Worm (Caenorhabditis elegans) whole organism, young adult: ENCODE measurements around the gene ent-7.

ENCODE experiments used
- B0261.1 ChIP-seq: sonication (generic microtip); optimal IDR thresholded peaks from 2 replicates; lab custom pipeline; 2016; ENCODE audit warnings: mild to moderate bottlenecking, missing genetic modification characterization, moderate library complexity, missing compliant biosample characterization
- D2030.7 ChIP-seq: fragments of 200-800 bp; sonication (Bioruptor generic); IDR thresholded peaks from 2 replicates; pipeline ENCODE4 v1.3.6; 2022; ENCODE audit warnings: missing genetic modification reagents, missing genetic modification characterization, missing compliant biosample characterization
- F33H1.4 ChIP-seq: fragments of 200-800 bp; sonication (Bioruptor generic); IDR thresholded peaks from 2 replicates; pipeline ENCODE4 v1.3.6; 2022; ENCODE audit warnings: missing genetic modification reagents, missing genetic modification characterization, missing compliant biosample characterization
- F37B4.10 ChIP-seq: fragments of 200-800 bp; sonication (Bioruptor generic); IDR thresholded peaks from 2 replicates; pipeline ENCODE4 v1.3.6; 2022; ENCODE audit warnings: missing genetic modification characterization, missing compliant biosample characterization
- F39B2.1 ChIP-seq: fragments of 200-800 bp; sonication (Bioruptor generic); IDR thresholded peaks from 2 replicates; pipeline ENCODE4 v1.3.6; 2022; ENCODE audit warnings: missing genetic modification reagents, missing genetic modification characterization, missing compliant biosample characterization
- F49E8.2 ChIP-seq: sonication (generic microtip); optimal IDR thresholded peaks from 3 replicates; lab custom pipeline; 2017; ENCODE audit warnings: missing genetic modification characterization, mild to moderate bottlenecking, missing compliant biosample characterization, antibody characterized with exemption, moderate library complexity; ENCODE audit not compliant: insufficient read depth
- F55B11.4 ChIP-seq: sonication (generic microtip); optimal IDR thresholded peaks from 2 replicates; lab custom pipeline; 2016; ENCODE audit warnings: missing compliant biosample characterization, missing genetic modification characterization, borderline replicate concordance; ENCODE audit not compliant: insufficient read depth
- F57A8.1 ChIP-seq: fragments of 200-800 bp; sonication (Bioruptor generic); optimal IDR thresholded peaks from 2 replicates; lab custom pipeline; 2018; ENCODE audit warnings: mild to moderate bottlenecking, missing genetic modification characterization, moderate library complexity, missing compliant biosample characterization
- T07F8.4 ChIP-seq: sonication (generic microtip); optimal IDR thresholded peaks from 2 replicates; lab custom pipeline; 2016; ENCODE audit warnings: mild to moderate bottlenecking, missing genetic modification characterization, moderate library complexity, missing compliant biosample characterization
- Y67H2A.10 ChIP-seq: fragments of 200-800 bp; sonication (Bioruptor generic); conservative IDR thresholded peaks from 2 replicates; pipeline ENCODE4 v1.3.6; 2022; ENCODE audit warnings: missing genetic modification reagents, missing genetic modification characterization, missing compliant biosample characterization
- aptf-2 ChIP-seq: fragments of 200-800 bp; sonication (Bioruptor generic); conservative IDR thresholded peaks from 2 replicates; pipeline ENCODE4 v1.3.6; 2022; ENCODE audit warnings: missing genetic modification reagents, missing genetic modification characterization, missing compliant biosample characterization
- aptf-3 ChIP-seq: fragments of 200-800 bp; sonication (Bioruptor generic); IDR thresholded peaks from 2 replicates; pipeline ENCODE4 v1.3.6; 2022; ENCODE audit warnings: missing genetic modification characterization, missing compliant biosample characterization
- athp-1 ChIP-seq: sonication (generic microtip); optimal IDR thresholded peaks from 2 replicates; lab custom pipeline; 2017; ENCODE audit warnings: mild to moderate bottlenecking, missing genetic modification characterization, missing compliant biosample characterization
- ccch-3 ChIP-seq: fragments of 200-800 bp; sonication (Bioruptor generic); optimal IDR thresholded peaks from 2 replicates; lab custom pipeline; 2018; ENCODE audit warnings: mild to moderate bottlenecking, missing genetic modification characterization, missing compliant biosample characterization
- cebp-1 ChIP-seq, 2 experiments: fragments of 200-800 bp in 1 of 2; sonication (Bioruptor generic) in 1 of 2; sonication (generic microtip) in 1 of 2; IDR thresholded peaks in 1 of 2; optimal IDR thresholded peaks in 1 of 2; 2 replicates each; pipeline versions ENCODE4 v1.3.6 to Lab custom; 2017 to 2022; ENCODE audit warnings: missing compliant biosample characterization in 2 of 2, missing genetic modification characterization in 2 of 2, mild to moderate bottlenecking in 1 of 2, missing genetic modification reagents in 1 of 2, moderate library complexity in 1 of 2
- ceh-100 ChIP-seq: fragments of 200-800 bp; sonication (Bioruptor generic); IDR thresholded peaks from 2 replicates; pipeline ENCODE4 v1.3.6; 2022; ENCODE audit warnings: missing genetic modification reagents, missing genetic modification characterization, missing compliant biosample characterization
- ceh-91 ChIP-seq: fragments of 200-800 bp; sonication (Bioruptor generic); IDR thresholded peaks from 2 replicates; pipeline ENCODE4 v1.3.6; 2022; ENCODE audit warnings: missing genetic modification reagents, missing genetic modification characterization, missing compliant biosample characterization
- chd-7 ChIP-seq: sonication (generic microtip); optimal IDR thresholded peaks from 2 replicates; lab custom pipeline; 2016; ENCODE audit warnings: mild to moderate bottlenecking, missing genetic modification characterization, moderate library complexity, missing compliant biosample characterization
- dox-1 ChIP-seq: fragments of 200-800 bp; sonication (Bioruptor generic); IDR thresholded peaks from 2 replicates; pipeline ENCODE4 v1.3.6; 2022; ENCODE audit warnings: missing genetic modification reagents, missing genetic modification characterization, missing compliant biosample characterization
- egl-18 ChIP-seq: fragments of 200-800 bp; sonication (Bioruptor generic); IDR thresholded peaks from 2 replicates; pipeline ENCODE4 v1.3.6; 2022; ENCODE audit warnings: missing genetic modification reagents, missing genetic modification characterization, missing compliant biosample characterization
- egl-44 ChIP-seq: fragments of 200-800 bp; sonication (Bioruptor generic); IDR thresholded peaks from 2 replicates; pipeline ENCODE4 v1.3.6; 2022; ENCODE audit warnings: missing genetic modification reagents, missing genetic modification characterization, missing compliant biosample characterization
- hlh-12 ChIP-seq: sonication (generic microtip); optimal IDR thresholded peaks from 2 replicates; lab custom pipeline; 2016; ENCODE audit warnings: missing genetic modification characterization, missing compliant biosample characterization
- lag-1 ChIP-seq: fragments of 200-800 bp; sonication (Bioruptor generic); IDR thresholded peaks from 2 replicates; pipeline ENCODE4 v1.3.6; 2022; ENCODE audit warnings: missing genetic modification reagents, missing genetic modification characterization, missing compliant biosample characterization
- lir-1 ChIP-seq: fragments of 200-800 bp; sonication (Bioruptor generic); conservative IDR thresholded peaks from 2 replicates; pipeline ENCODE4 v1.3.6; 2022; ENCODE audit warnings: missing genetic modification reagents, missing genetic modification characterization, missing compliant biosample characterization
- lsl-1 ChIP-seq: fragments of 200-800 bp; sonication (Bioruptor generic); optimal IDR thresholded peaks from 2 replicates; lab custom pipeline; 2018; ENCODE audit warnings: mild to moderate bottlenecking, missing genetic modification characterization, moderate library complexity, missing compliant biosample characterization
- nfyb-1 ChIP-seq: fragments of 200-800 bp; sonication (Bioruptor generic); IDR thresholded peaks from 2 replicates; pipeline ENCODE4 v1.3.6; 2022; ENCODE audit warnings: missing genetic modification reagents, missing genetic modification characterization, missing compliant biosample characterization
- nhr-27 ChIP-seq: fragments of 200-800 bp; sonication (Bioruptor generic); optimal IDR thresholded peaks from 2 replicates; lab custom pipeline; 2018; ENCODE audit warnings: mild to moderate bottlenecking, missing genetic modification characterization, moderate library complexity, missing compliant biosample characterization
- nhr-80 ChIP-seq: sonication (generic microtip); optimal IDR thresholded peaks from 2 replicates; lab custom pipeline; 2016; ENCODE audit warnings: missing genetic modification characterization, missing compliant biosample characterization
- pbrm-1 ChIP-seq: fragments of 200-800 bp; sonication (Bioruptor generic); IDR thresholded peaks from 2 replicates; pipeline ENCODE4 v1.3.6; 2022; ENCODE audit warnings: missing genetic modification reagents, missing genetic modification characterization, missing compliant biosample characterization
- rcor-1 ChIP-seq: fragments of 200-800 bp; sonication (Bioruptor generic); IDR thresholded peaks from 2 replicates; pipeline ENCODE4 v1.3.6; 2022; ENCODE audit warnings: missing genetic modification reagents, missing genetic modification characterization, missing compliant biosample characterization
- rpc-1 ChIP-seq, 2 experiments: fragments of 150-350 bp in 1 of 2; sonication (generic microtip) in 1 of 2; optimal IDR thresholded peaks; 2 replicates each; lab custom pipeline; 2014 to 2018; ENCODE audit warnings: missing biosample characterization in 1 of 2, missing genetic modification characterization in 1 of 2, missing genetic modification reagents in 1 of 2, missing genotype in 1 of 2
- sdz-38 ChIP-seq: sonication (generic microtip); optimal IDR thresholded peaks from 2 replicates; lab custom pipeline; 2016; ENCODE audit warnings: missing genotype, missing genetic modification characterization, missing compliant biosample characterization
- snpc-4 ChIP-seq, 5 experiments: fragments of 150-350 bp in 1 of 5; sonication (generic microtip) in 4 of 5; optimal IDR thresholded peaks; 2 replicates each; lab custom pipeline; 2014 to 2018; ENCODE audit warnings: missing genetic modification characterization in 5 of 5, missing biosample characterization in 3 of 5, antibody characterized with exemption in 2 of 5, mild to moderate bottlenecking in 2 of 5, missing compliant biosample characterization in 2 of 5, missing genotype in 2 of 5, moderate library complexity in 2 of 5, missing genetic modification reagents in 1 of 5
- sptf-2 ChIP-seq: fragments of 200-800 bp; sonication (Bioruptor generic); optimal IDR thresholded peaks from 2 replicates; lab custom pipeline; 2018; ENCODE audit warnings: mild to moderate bottlenecking, missing genetic modification characterization, missing compliant biosample characterization
- tbp1 ChIP-seq: fragments of 200-800 bp; sonication (Bioruptor generic); optimal IDR thresholded peaks from 2 replicates; lab custom pipeline; 2018; ENCODE audit warnings: mild to moderate bottlenecking, missing genetic modification characterization, missing compliant biosample characterization
- tlf-1 ChIP-seq: fragments of 200-800 bp; sonication (Bioruptor generic); optimal IDR thresholded peaks from 2 replicates; lab custom pipeline; 2018; ENCODE audit warnings: mild to moderate bottlenecking, missing genetic modification characterization, missing compliant biosample characterization
- unc-130 ChIP-seq: sonication (generic microtip); optimal IDR thresholded peaks from 2 replicates; lab custom pipeline; 2016; ENCODE audit warnings: missing genetic modification reagents, missing genetic modification characterization, missing compliant biosample characterization
- xnd-1 ChIP-seq: sonication (generic microtip); optimal IDR thresholded peaks from 2 replicates; lab custom pipeline; 2016; ENCODE audit warnings: missing genotype, missing genetic modification reagents, missing genetic modification characterization, missing compliant biosample characterization
- zfh-2 ChIP-seq: fragments of 200-800 bp; sonication (Bioruptor generic); conservative IDR thresholded peaks from 2 replicates; pipeline ENCODE4 v1.3.6; 2022; ENCODE audit warnings: missing genetic modification reagents, missing genetic modification characterization, missing compliant biosample characterization
- ztf-18 ChIP-seq: sonication (generic microtip); optimal IDR thresholded peaks from 2 replicates; lab custom pipeline; 2016; ENCODE audit warnings: missing genotype, mild to moderate bottlenecking, missing genetic modification characterization, missing compliant biosample characterization
- ztf-28 ChIP-seq: fragments of 200-800 bp; sonication (Bioruptor generic); IDR thresholded peaks from 2 replicates; pipeline ENCODE4 v1.3.6; 2022; ENCODE audit warnings: missing genetic modification reagents, missing genetic modification characterization, missing compliant biosample characterization
- ztf-3 ChIP-seq: fragments of 200-800 bp; sonication (Bioruptor generic); optimal IDR thresholded peaks from 2 replicates; lab custom pipeline; 2018; ENCODE audit warnings: mild to moderate bottlenecking, missing genetic modification characterization, missing compliant biosample characterization
- ztf-6 ChIP-seq: fragments of 200-800 bp; sonication (Bioruptor generic); IDR thresholded peaks from 2 replicates; pipeline ENCODE4 v1.3.6; 2022; ENCODE audit warnings: missing genetic modification reagents, missing genetic modification characterization, missing compliant biosample characterization

ent-7 gene

ce11 chrIV:10001748-10002147 lies 15.3 kb upstream of the ent-7 start, which contains the start of gene C47E12.3:
TSS of gene C47E12.3 (minus strand) at chrIV:10001848.
- TF ChIP-seq sdz-38 (tag; lab: Kevin White, UChicago) (no peak), nhr-80 (tag; lab: Kevin White, UChicago) (no peak), lir-1 (no peak), xnd-1 (tag; lab: Kevin White, UChicago) (no peak), ceh-100 (GFP tag; lab: Robert Waterston, UW) (no peak), zfh-2 (GFP tag; lab: Robert Waterston, UW) (no peak), F39B2.1 (GFP tag; lab: Robert Waterston, UW) (no peak), chd-7 (tag; lab: Kevin White, UChicago) (no peak), ztf-28 (GFP tag; lab: Robert Waterston, UW) (no peak), nhr-27 (tag; lab: Kevin White, UChicago) (no peak), T07F8.4 (tag; lab: Kevin White, UChicago) (no peak), tbp1 (GFP tag; lab: Kevin White, UChicago) (no peak), nfyb-1 (GFP tag; lab: Robert Waterston, UW) (no peak), B0261.1 (tag; lab: Kevin White, UChicago) (no peak), tlf-1 (GFP tag; lab: Kevin White, UChicago) (no peak), D2030.7 (GFP tag; lab: Robert Waterston, UW) (no peak), F55B11.4 (tag; lab: Kevin White, UChicago) (no peak), ztf-18 (tag; lab: Kevin White, UChicago) (no peak), rcor-1 (GFP tag; lab: Robert Waterston, UW) (no peak), rpc-1 (optimal IDR thresholded peaks at IDR 0.05; lab: Kevin White, UChicago) (no peak), rpc-1 (tag; optimal IDR thresholded peaks at IDR 0.05; lab: Kevin White, UChicago) (no peak)
- TF ChIP-seq, all 124 proteins: peak for 0

ce11 chrIV:10003372-10003771 lies 13.7 kb upstream of the ent-7 start, which contains the start of the genes C47E12.2 and sars-1:
TSS of gene C47E12.2 (minus strand) at chrIV:10003502.
TSS of gene sars-1 (plus strand) at chrIV:10003726.
- TF ChIP-seq egl-44 (GFP tag; lab: Robert Waterston, UW) = no peak
- no peak for TF ChIP-seq snpc-4 (GFP tag; optimal IDR thresholded peaks at IDR 0.05; lab: Kevin White, UChicago)
- peak in 1 of 4 experiments; percentile 16 for TF ChIP-seq snpc-4 (tag; optimal IDR thresholded peaks at IDR 0.05; lab: Kevin White, UChicago)
- TF ChIP-seq sptf-2 (GFP tag; lab: Kevin White, UChicago) = no peak
- TF ChIP-seq pbrm-1 (GFP tag; lab: Robert Waterston, UW) = no peak
- no peak for TF ChIP-seq Y67H2A.10
- TF ChIP-seq F39B2.1 (GFP tag; lab: Robert Waterston, UW) = no peak
- no peak for TF ChIP-seq egl-18 (GFP tag; lab: Robert Waterston, UW)
- no peak for TF ChIP-seq dox-1 (GFP tag; lab: Robert Waterston, UW)
- TF ChIP-seq lsl-1 (GFP tag; lab: Kevin White, UChicago) = peak; percentile 51
- no peak; the same call in 1 of the 2 replicates for TF ChIP-seq cebp-1 (GFP tag; IDR thresholded peaks at IDR 0.05; lab: Robert Waterston, UW)
- peak; percentile 73 for TF ChIP-seq cebp-1 (tag; optimal IDR thresholded peaks at IDR 0.05; lab: Kevin White, UChicago)
- TF ChIP-seq ztf-28 (GFP tag; lab: Robert Waterston, UW) = no peak

- TF ChIP-seq aptf-3 (GFP tag; lab: Robert Waterston, UW) (no peak), unc-130 (GFP tag; lab: Kevin White, UChicago) (no peak), ztf-6 (GFP tag; lab: Robert Waterston, UW) (no peak), ceh-91 (GFP tag; lab: Robert Waterston, UW) (no peak), ccch-3 (GFP tag; lab: Kevin White, UChicago) (no peak), ztf-18 (tag; lab: Kevin White, UChicago) (no peak), athp-1 (tag; lab: Kevin White, UChicago) (no peak), snpc-4 (GFP tag; optimal IDR thresholded peaks at IDR 0.05; lab: Kevin White, UChicago) (no peak), snpc-4 (tag; optimal IDR thresholded peaks at IDR 0.05; lab: Kevin White, UChicago) (no peak), hlh-12 (tag; lab: Kevin White, UChicago) (no peak), rpc-1 (optimal IDR thresholded peaks at IDR 0.05; lab: Kevin White, UChicago) (no peak), rpc-1 (tag; optimal IDR thresholded peaks at IDR 0.05; lab: Kevin White, UChicago) (no peak), F49E8.2 (no peak), F57A8.1 (GFP tag; lab: Kevin White, UChicago) (no peak), lag-1 (no peak), ztf-3 (no peak), F37B4.10 (GFP tag; lab: Robert Waterston, UW) (no peak), chd-7 (tag; lab: Kevin White, UChicago) (no peak), F33H1.4 (GFP tag; lab: Robert Waterston, UW) (no peak), aptf-2 (GFP tag; lab: Robert Waterston, UW) (no peak), pbrm-1 (GFP tag; lab: Robert Waterston, UW) (no peak)
Measured at ce11 chrIV:10006792-10007191, 10.3 kb upstream of the ent-7 start, which contains the start of gene C47E12.13. TSS of gene C47E12.13 (minus strand) at chrIV:10006892.
